Fruit fly (Drosophila melanogaster) whole organism, wandering third instar larva: ENCODE measurements around the gene Hmu.

Source experiments
- HLH106 ChIP-seq: fragments of 200-800 bp; optimal IDR thresholded peaks from 3 replicates; lab custom pipeline; 2019; ENCODE audit warnings: missing biosample characterization, mild to moderate bottlenecking, missing genetic modification characterization, moderate library complexity
- Myc ChIP-seq: fragments of >200 bp; optimal IDR thresholded peaks from 2 replicates; lab custom pipeline; 2017
- OdsH ChIP-seq: fragments of 200-800 bp; sonication (Bioruptor generic); optimal IDR thresholded peaks from 2 replicates; lab custom pipeline; 2016; ENCODE audit warnings: missing biosample characterization, mild to moderate bottlenecking, missing genetic modification characterization
- br ChIP-seq: fragments of 200-800 bp; sonication (Bioruptor generic); optimal IDR thresholded peaks from 2 replicates; lab custom pipeline; 2016; ENCODE audit warnings: missing biosample characterization, missing genetic modification characterization
- pan ChIP-seq: fragments of >200 bp; optimal IDR thresholded peaks from 2 replicates; lab custom pipeline; 2017
- psq ChIP-seq: fragments of 200-800 bp; sonication (Bioruptor generic); optimal IDR thresholded peaks from 3 replicates; lab custom pipeline; 2017; ENCODE audit warnings: missing biosample characterization, mild to moderate bottlenecking, missing genetic modification characterization, moderate library complexity
- rgr ChIP-seq: fragments of 200-800 bp; sonication (Bioruptor generic); optimal IDR thresholded peaks from 3 replicates; lab custom pipeline; 2016; ENCODE audit warnings: missing biosample characterization, mild to moderate bottlenecking, missing genetic modification characterization
- usp ChIP-seq: fragments of >200 bp; optimal IDR thresholded peaks from 2 replicates; lab custom pipeline; 2017; ENCODE audit warnings: missing biosample characterization, missing genetic modification characterization

- no peak for TF ChIP-seq usp (GFP tag; lab: Kevin White, UChicago)
- TF ChIP-seq OdsH (GFP tag; lab: Kevin White, UChicago): no peak
- no peak for TF ChIP-seq Myc (lab: Kevin White, UChicago)
- no peak for TF ChIP-seq psq (GFP tag; lab: Kevin White, UChicago)
- TF ChIP-seq pan: no peak
- TF ChIP-seq HLH106 (tag; lab: Kevin White, UChicago): no peak
- no peak for TF ChIP-seq rgr (GFP tag; lab: Kevin White, UChicago)
- no peak for TF ChIP-seq br
Observed at dm6 chr3R:27279478-27279877, 9.1 kb upstream of the Hmu start.
